Fruit fly (Drosophila melanogaster): Measurements from ENCODE around the gene MED30.

The MED30 gene

DNA sequence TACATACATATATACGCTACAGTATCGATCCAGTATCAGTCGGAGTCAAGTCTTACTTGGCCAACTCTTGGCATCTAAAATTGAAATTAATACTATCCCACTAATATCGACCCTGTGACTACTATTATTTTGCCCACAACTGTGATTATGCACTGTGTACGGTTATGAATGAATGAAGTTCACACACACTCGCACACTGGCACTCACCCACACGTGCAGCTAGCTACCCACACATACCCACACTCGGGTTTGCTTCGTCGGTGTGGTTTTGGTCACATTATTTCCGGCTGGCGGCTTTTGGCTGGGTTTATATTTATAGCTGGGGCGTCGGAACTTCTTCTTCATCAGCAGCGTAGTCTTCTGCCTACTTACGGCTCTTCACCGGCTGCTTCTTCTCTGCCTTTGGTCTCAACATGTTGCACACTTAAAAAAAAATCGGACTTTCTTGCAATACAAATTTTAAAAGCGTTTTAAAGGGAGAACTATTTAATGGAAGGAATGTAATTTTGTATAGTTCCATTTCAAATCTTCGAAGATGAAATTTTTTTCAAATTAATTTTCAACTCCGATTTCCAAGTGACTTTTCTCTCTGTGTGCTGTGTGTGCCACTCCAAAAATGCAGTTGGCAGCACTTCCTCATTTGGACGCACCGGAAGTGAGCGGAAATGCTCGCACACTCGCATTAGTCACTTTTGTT, 19.4 kb downstream of the MED30 start (continued):
- TF ChIP-seq ken (GFP tag; IDR thresholded peaks at IDR 0.05): peak; percentile 94
- TF ChIP-seq croc (GFP tag; conservative IDR thresholded peaks at IDR 0.05): peak; percentile 92
- peak; percentile 40 for TF ChIP-seq slou (GFP tag; optimal IDR thresholded peaks at IDR 0.05)
- peak; percentile 93 for TF ChIP-seq CG32772 (GFP tag; IDR thresholded peaks at IDR 0.05)
- peak; percentile 94 for TF ChIP-seq Six4 (GFP tag; optimal IDR thresholded peaks at IDR 0.05)
- TF ChIP-seq B-H2 (GFP tag; optimal IDR thresholded peaks at IDR 0.05): no peak
- peak; percentile 14 for TF ChIP-seq gfzf (GFP tag; optimal IDR thresholded peaks at IDR 0.05)
- peak; percentile 66 for TF ChIP-seq CG18011 (GFP tag; optimal IDR thresholded peaks at IDR 0.05)
- TF ChIP-seq gce (GFP tag; IDR thresholded peaks at IDR 0.05): peak; percentile 92
- TF ChIP-seq CG9727 (GFP tag; optimal IDR thresholded peaks at IDR 0.05): peak; percentile 94
- peak; percentile 84 for TF ChIP-seq Atf6 (GFP tag; IDR thresholded peaks at IDR 0.05)
- TF ChIP-seq zen (tag; optimal IDR thresholded peaks at IDR 0.05): peak; percentile 92
- peak; percentile 14 for TF ChIP-seq CG3995 (GFP tag; optimal IDR thresholded peaks at IDR 0.05)
- TF ChIP-seq Myb (GFP tag; optimal IDR thresholded peaks at IDR 0.05): peak; percentile 75
- TF ChIP-seq tap (tag; optimal IDR thresholded peaks at IDR 0.05): peak; percentile 91
- peak; percentile 91 for TF ChIP-seq CG10366 (GFP tag; IDR thresholded peaks at IDR 0.05)
- peak; percentile 58 for TF ChIP-seq Sry-β (GFP tag; optimal IDR thresholded peaks at IDR 0.05)
- TF ChIP-seq vfl (GFP tag; optimal IDR thresholded peaks at IDR 0.05): peak; percentile 28
- TF ChIP-seq ci (GFP tag; IDR thresholded peaks at IDR 0.05): peak; percentile 97
- TF ChIP-seq CG4617 (GFP tag; optimal IDR thresholded peaks at IDR 0.05; ENCODE audit: borderline replicate concordance): peak; percentile 73
- peak; percentile 26; the same call in 1 of the 2 replicates for TF ChIP-seq toy (GFP tag; IDR thresholded peaks at IDR 0.05)
- no peak for TF ChIP-seq ash1 (GFP tag; optimal IDR thresholded peaks at IDR 0.05)
- peak; percentile 59 for TF ChIP-seq CG17612 (GFP tag; IDR thresholded peaks at IDR 0.05)
- peak; percentile 40 for TF ChIP-seq CG9797 (GFP tag; optimal IDR thresholded peaks at IDR 0.05)
- peak; percentile 80; the same call in 1 of the 2 replicates for TF ChIP-seq sob (GFP tag; IDR thresholded peaks at IDR 0.05)
- TF ChIP-seq CG12219 (GFP tag; optimal IDR thresholded peaks at IDR 0.05): peak; percentile 90
- TF ChIP-seq CG1832 (GFP tag; optimal IDR thresholded peaks at IDR 0.05): no peak
- peak; percentile 88 for TF ChIP-seq CG14050 (GFP tag; IDR thresholded peaks at IDR 0.05)
- peak; percentile 72 for TF ChIP-seq scrt (GFP tag; optimal IDR thresholded peaks at IDR 0.05)
- TF ChIP-seq Hmr (GFP tag; optimal IDR thresholded peaks at IDR 0.05): peak; percentile 71
- peak; percentile 91 for TF ChIP-seq Ada2b (GFP tag; IDR thresholded peaks at IDR 0.05)
- peak; percentile 89 for TF ChIP-seq lmd (GFP tag; IDR thresholded peaks at IDR 0.05)
- TF ChIP-seq CG16863 (GFP tag; optimal IDR thresholded peaks at IDR 0.05): peak; percentile 92
- TF ChIP-seq corto (GFP tag; optimal IDR thresholded peaks at IDR 0.05): peak; percentile 3
- TF ChIP-seq CG6683 (GFP tag; optimal IDR thresholded peaks at IDR 0.05): peak; percentile 53
- peak; percentile 71 for TF ChIP-seq CkIIα-i1 (GFP tag; IDR thresholded peaks at IDR 0.05)
- TF ChIP-seq Rx (GFP tag; IDR thresholded peaks at IDR 0.05): peak; percentile 91
- TF ChIP-seq HLH54F (GFP tag; optimal IDR thresholded peaks at IDR 0.05): peak; percentile 88
- TF ChIP-seq ara (GFP tag; IDR thresholded peaks at IDR 0.05): peak; percentile 95
- peak; percentile 88 for TF ChIP-seq CG1792 (GFP tag; optimal IDR thresholded peaks at IDR 0.05)
- TF ChIP-seq Meics (GFP tag; optimal IDR thresholded peaks at IDR 0.05): peak; percentile 78
- peak; percentile 85 for TF ChIP-seq Bdp1 (GFP tag; optimal IDR thresholded peaks at IDR 0.05)
- TF ChIP-seq CG13296 (GFP tag; optimal IDR thresholded peaks at IDR 0.05): peak; percentile 42
- peak; percentile 77 for TF ChIP-seq CG3163 (GFP tag; optimal IDR thresholded peaks at IDR 0.05)
- TF ChIP-seq ham (GFP tag; IDR thresholded peaks at IDR 0.05): no peak
- TF ChIP-seq klu (GFP tag; IDR thresholded peaks at IDR 0.05): peak; percentile 71
- peak; percentile 88 for TF ChIP-seq seq (GFP tag; IDR thresholded peaks at IDR 0.05)
- TF ChIP-seq CG34422 (GFP tag; IDR thresholded peaks at IDR 0.05): peak; percentile 91
- TF ChIP-seq run (tag; optimal IDR thresholded peaks at IDR 0.05): peak; percentile 61
- TF ChIP-seq CG4328 (GFP tag; optimal IDR thresholded peaks at IDR 0.05): peak; percentile 81
- TF ChIP-seq CG17328 (GFP tag; IDR thresholded peaks at IDR 0.05): peak; percentile 96

Data from whole organism, embryonic.